Fruit fly (Drosophila melanogaster) whole organism, pupa: ENCODE measurements around the gene CG3104.
A peak's percentile ranks its signal among the peaks of the same experiment; 100 is the strongest.

ENCODE experiments used
- CG12605 ChIP-seq: fragments of 200-800 bp; sonication (Bioruptor generic); IDR thresholded peaks from 2 replicates; pipeline ENCODE4 v1.3.6; 2022; ENCODE audit warnings: missing biosample characterization, missing genetic modification characterization
- CG13204 ChIP-seq: fragments of 200-800 bp; sonication (Bioruptor generic); optimal IDR thresholded peaks from 2 replicates; lab custom pipeline; 2018; ENCODE audit warnings: missing biosample characterization, mild to moderate bottlenecking, missing genetic modification characterization, moderate library complexity
- CG15710 ChIP-seq: fragments of 200-800 bp; sonication (Bioruptor generic); optimal IDR thresholded peaks from 2 replicates; lab custom pipeline; 2018; ENCODE audit warnings: missing biosample characterization, mild to moderate bottlenecking, missing genetic modification characterization, moderate library complexity
- CG9948 ChIP-seq: fragments of 200-800 bp; sonication (Bioruptor generic); optimal IDR thresholded peaks from 2 replicates; lab custom pipeline; 2018; ENCODE audit warnings: missing biosample characterization, mild to moderate bottlenecking, missing genetic modification characterization, moderate library complexity
- D1 ChIP-seq: fragments of 200-800 bp; sonication (Bioruptor generic); optimal IDR thresholded peaks from 2 replicates; lab custom pipeline; 2018; ENCODE audit warnings: missing biosample characterization, mild to moderate bottlenecking, missing genetic modification characterization, moderate library complexity
- EcR ChIP-seq: fragments of 200-800 bp; sonication (Bioruptor generic); optimal IDR thresholded peaks from 3 replicates; lab custom pipeline; 2019; ENCODE audit warnings: missing biosample characterization, missing genetic modification characterization, mild to moderate bottlenecking, moderate library complexity, missing genetic modification reagents
- Pif1B ChIP-seq: fragments of 200-800 bp; sonication (Bioruptor generic); optimal IDR thresholded peaks from 3 replicates; lab custom pipeline; 2016; ENCODE audit warnings: missing biosample characterization, missing genetic modification characterization
- Snoo ChIP-seq: fragments of 200-800 bp; sonication (Bioruptor generic); optimal IDR thresholded peaks from 3 replicates; lab custom pipeline; 2017; ENCODE audit warnings: missing biosample characterization, mild to moderate bottlenecking, missing genetic modification characterization, inconsistent platforms
- fd96Ca ChIP-seq: fragments of 200-800 bp; sonication (Bioruptor generic); IDR thresholded peaks from 3 replicates; pipeline ENCODE4 v1.3.6; 2022; ENCODE audit warnings: missing biosample characterization, missing genetic modification characterization
- gl ChIP-seq: fragments of 200-800 bp; sonication (Bioruptor generic); optimal IDR thresholded peaks from 2 replicates; lab custom pipeline; 2018; ENCODE audit warnings: missing biosample characterization, mild to moderate bottlenecking, missing genetic modification characterization
- rn ChIP-seq: fragments of 200-800 bp; sonication (Bioruptor generic); IDR thresholded peaks from 2 replicates; pipeline ENCODE4 v1.3.6; 2022; ENCODE audit warnings: missing biosample characterization, missing genetic modification characterization

DNA sequence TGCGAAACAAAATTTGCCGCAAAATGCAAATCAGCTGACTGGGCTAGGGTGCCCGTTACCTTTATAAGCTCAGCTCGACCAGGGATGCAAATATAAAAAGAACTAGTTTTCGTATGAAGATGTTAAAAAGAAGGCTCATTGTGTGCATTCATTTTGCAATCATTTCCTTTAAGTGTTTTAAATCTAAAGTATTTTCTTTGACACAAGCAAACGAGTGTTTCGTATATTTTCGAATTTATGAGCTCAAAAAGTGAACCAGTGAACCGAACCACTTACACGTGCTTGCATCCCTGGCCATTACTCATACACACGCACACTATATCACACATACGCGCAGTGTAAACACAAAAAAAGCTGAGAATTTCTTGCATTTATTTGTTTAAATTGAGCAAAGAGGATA is 22.6 kb upstream of the CG3104 start, which contains the start of the genes Prx6a and Sbat:
- TF ChIP-seq fd96Ca = peak; percentile 34; the same call in 1 of the 3 replicates
- peak; percentile 51 for TF ChIP-seq CG9948 (tag; lab: Kevin White, UChicago)
- TF ChIP-seq EcR = no peak
- TF ChIP-seq CG12605 (GFP tag; lab: Robert Waterston, UW) = no peak
- TF ChIP-seq CG15710 = peak; percentile 69
- no peak for TF ChIP-seq rn (GFP tag; lab: Robert Waterston, UW)
- TF ChIP-seq Snoo (tag; lab: Kevin White, UChicago) = peak; percentile 68
- no peak for TF ChIP-seq D1 (tag; lab: Kevin White, UChicago)
- TF ChIP-seq gl (tag; lab: Kevin White, UChicago) = peak; percentile 16
- no peak for TF ChIP-seq CG13204 (GFP tag; lab: Kevin White, UChicago)
- TF ChIP-seq Pif1B = no peak
